Worm (Caenorhabditis elegans) whole organism, young adult: ENCODE measurements around the gene tbp-1.

ENCODE experiments used
- B0019.2 ChIP-seq: fragments of 200-800 bp; sonication (Bioruptor generic); conservative IDR thresholded peaks from 2 replicates; pipeline ENCODE4 v1.3.6; 2022; ENCODE audit warnings: missing genetic modification reagents, missing genetic modification characterization, missing compliant biosample characterization
- B0336.3 ChIP-seq: fragments of 200-800 bp; sonication (Bioruptor generic); IDR thresholded peaks from 2 replicates; pipeline ENCODE4 v1.3.6; 2022; ENCODE audit warnings: missing genetic modification characterization, missing compliant biosample characterization
- C06A6.2 ChIP-seq: fragments of 200-800 bp; sonication (Bioruptor generic); conservative IDR thresholded peaks from 2 replicates; pipeline ENCODE4 v1.3.6; 2022; ENCODE audit warnings: missing genetic modification characterization, missing compliant biosample characterization
- F10E7.11 ChIP-seq: sonication (generic microtip); optimal IDR thresholded peaks from 2 replicates; lab custom pipeline; 2017; ENCODE audit warnings: mild to moderate bottlenecking, missing genetic modification characterization, moderate library complexity, missing compliant biosample characterization
- F33H1.4 ChIP-seq: fragments of 200-800 bp; sonication (Bioruptor generic); IDR thresholded peaks from 2 replicates; pipeline ENCODE4 v1.3.6; 2022; ENCODE audit warnings: missing genetic modification reagents, missing genetic modification characterization, missing compliant biosample characterization
- F57C9.4 ChIP-seq: sonication (generic microtip); optimal IDR thresholded peaks from 2 replicates; lab custom pipeline; 2017; ENCODE audit warnings: mild to moderate bottlenecking, missing genetic modification characterization, missing compliant biosample characterization
- K12H6.12 ChIP-seq: fragments of 200-800 bp; sonication (Bioruptor generic); optimal IDR thresholded peaks from 2 replicates; lab custom pipeline; 2018; ENCODE audit warnings: mild to moderate bottlenecking, missing genetic modification characterization, missing compliant biosample characterization
- T07F8.4 ChIP-seq: sonication (generic microtip); optimal IDR thresholded peaks from 2 replicates; lab custom pipeline; 2016; ENCODE audit warnings: mild to moderate bottlenecking, missing genetic modification characterization, moderate library complexity, missing compliant biosample characterization
- Y53G8AR.9 ChIP-seq: fragments of 200-800 bp; sonication (Bioruptor generic); conservative IDR thresholded peaks from 2 replicates; pipeline ENCODE4 v1.3.6; 2022; ENCODE audit warnings: missing genetic modification reagents, missing genetic modification characterization, missing compliant biosample characterization
- Y56A3A.18 ChIP-seq: fragments of 200-800 bp; sonication (Bioruptor generic); IDR thresholded peaks from 2 replicates; pipeline ENCODE4 v1.3.6; 2022; ENCODE audit warnings: missing genetic modification reagents, missing genetic modification characterization, missing compliant biosample characterization
- ZK185.1 ChIP-seq: sonication (generic microtip); optimal IDR thresholded peaks from 2 replicates; lab custom pipeline; 2016; ENCODE audit warnings: mild to moderate bottlenecking, missing genetic modification characterization, missing compliant biosample characterization; ENCODE audit not compliant: poor library complexity, severe bottlenecking
- ama-1 ChIP-seq, 3 experiments: fragments of 150-350 bp in 1 of 3; sonication (generic microtip) in 2 of 3; optimal IDR thresholded peaks; 2 replicates each; lab custom pipeline; 2014 to 2018; ENCODE audit warnings: missing biosample characterization in 2 of 3, missing genetic modification characterization in 2 of 3, missing genetic modification reagents in 2 of 3
- aptf-3 ChIP-seq: fragments of 200-800 bp; sonication (Bioruptor generic); IDR thresholded peaks from 2 replicates; pipeline ENCODE4 v1.3.6; 2022; ENCODE audit warnings: missing genetic modification characterization, missing compliant biosample characterization
- atf-7 ChIP-seq: sonication (generic microtip); optimal IDR thresholded peaks from 2 replicates; lab custom pipeline; 2017; ENCODE audit warnings: mild to moderate bottlenecking, missing genetic modification characterization, missing compliant biosample characterization
- attf-6 ChIP-seq: fragments of 200-800 bp; sonication (Bioruptor generic); IDR thresholded peaks from 2 replicates; pipeline ENCODE4 v1.3.6; 2022; ENCODE audit warnings: missing genetic modification reagents, missing genetic modification characterization, missing compliant biosample characterization
- cebp-1 ChIP-seq, 2 experiments: fragments of 200-800 bp in 1 of 2; sonication (Bioruptor generic) in 1 of 2; sonication (generic microtip) in 1 of 2; IDR thresholded peaks in 1 of 2; optimal IDR thresholded peaks in 1 of 2; 2 replicates each; pipeline versions ENCODE4 v1.3.6 to Lab custom; 2017 to 2022; ENCODE audit warnings: missing compliant biosample characterization in 2 of 2, missing genetic modification characterization in 2 of 2, mild to moderate bottlenecking in 1 of 2, missing genetic modification reagents in 1 of 2, moderate library complexity in 1 of 2
- ceh-27 ChIP-seq: fragments of 200-800 bp; sonication (Bioruptor generic); optimal IDR thresholded peaks from 2 replicates; lab custom pipeline; 2018; ENCODE audit warnings: mild to moderate bottlenecking, missing genetic modification characterization, moderate library complexity, missing compliant biosample characterization
- die-1 ChIP-seq: sonication (generic microtip); optimal IDR thresholded peaks from 2 replicates; lab custom pipeline; 2016; ENCODE audit warnings: missing genotype, mild to moderate bottlenecking, missing genetic modification characterization, missing compliant biosample characterization
- dpff-1 ChIP-seq: sonication (generic microtip); optimal IDR thresholded peaks from 2 replicates; lab custom pipeline; 2017; ENCODE audit warnings: mild to moderate bottlenecking, missing genetic modification characterization, missing compliant biosample characterization
- egl-18 ChIP-seq: fragments of 200-800 bp; sonication (Bioruptor generic); IDR thresholded peaks from 2 replicates; pipeline ENCODE4 v1.3.6; 2022; ENCODE audit warnings: missing genetic modification reagents, missing genetic modification characterization, missing compliant biosample characterization
- hmg-1.2 ChIP-seq: fragments of 200-800 bp; sonication (Bioruptor generic); IDR thresholded peaks from 2 replicates; pipeline ENCODE4 v1.3.6; 2022; ENCODE audit warnings: missing genetic modification reagents, missing genetic modification characterization, missing compliant biosample characterization
- hmg-20 ChIP-seq: fragments of 200-800 bp; sonication (Bioruptor generic); IDR thresholded peaks from 2 replicates; pipeline ENCODE4 v1.3.6; 2022; ENCODE audit warnings: missing genetic modification reagents, missing genetic modification characterization, missing compliant biosample characterization
- hsf-1 ChIP-seq: fragments of 200-800 bp; sonication (Bioruptor generic); IDR thresholded peaks from 2 replicates; pipeline ENCODE4 v1.3.6; 2022; ENCODE audit warnings: missing genetic modification reagents, missing genetic modification characterization, missing compliant biosample characterization
- let-526 ChIP-seq: fragments of 200-800 bp; sonication (Bioruptor generic); IDR thresholded peaks from 2 replicates; pipeline ENCODE4 v1.3.6; 2022; ENCODE audit warnings: missing genetic modification reagents, missing genetic modification characterization, missing compliant biosample characterization
- lin-26 ChIP-seq: fragments of 200-800 bp; sonication (Bioruptor generic); IDR thresholded peaks from 2 replicates; pipeline ENCODE4 v1.3.6; 2022; ENCODE audit warnings: missing genetic modification reagents, missing genetic modification characterization, missing compliant biosample characterization
- lin-40 ChIP-seq: sonication (generic microtip); optimal IDR thresholded peaks from 2 replicates; lab custom pipeline; 2016; ENCODE audit warnings: missing genetic modification characterization, mild to moderate bottlenecking, missing compliant biosample characterization, missing genotype, missing genetic modification reagents
- lsy-27 ChIP-seq: sonication (generic microtip); optimal IDR thresholded peaks from 2 replicates; lab custom pipeline; 2017; ENCODE audit warnings: missing genetic modification characterization, mild to moderate bottlenecking, missing compliant biosample characterization, antibody characterized with exemption, missing genotype, borderline replicate concordance; ENCODE audit not compliant: insufficient read depth
- madf-10 ChIP-seq: sonication (generic microtip); optimal IDR thresholded peaks from 2 replicates; lab custom pipeline; 2016; ENCODE audit warnings: mild to moderate bottlenecking, missing genetic modification characterization, missing compliant biosample characterization
- madf-3 ChIP-seq: fragments of 200-800 bp; sonication (Bioruptor generic); IDR thresholded peaks from 2 replicates; pipeline ENCODE4 v1.3.6; 2022; ENCODE audit warnings: missing genetic modification reagents, missing genetic modification characterization, missing compliant biosample characterization
- madf-8 ChIP-seq: fragments of 200-800 bp; sonication (Bioruptor generic); conservative IDR thresholded peaks from 2 replicates; pipeline ENCODE4 v1.3.6; 2022; ENCODE audit warnings: missing genetic modification reagents, missing genetic modification characterization, missing compliant biosample characterization
- mes-4 ChIP-seq: sonication (generic microtip); optimal IDR thresholded peaks from 2 replicates; lab custom pipeline; 2016; ENCODE audit warnings: missing genotype, missing genetic modification characterization, missing compliant biosample characterization
- nfyb-1 ChIP-seq: fragments of 200-800 bp; sonication (Bioruptor generic); IDR thresholded peaks from 2 replicates; pipeline ENCODE4 v1.3.6; 2022; ENCODE audit warnings: missing genetic modification reagents, missing genetic modification characterization, missing compliant biosample characterization
- nhr-80 ChIP-seq: sonication (generic microtip); optimal IDR thresholded peaks from 2 replicates; lab custom pipeline; 2016; ENCODE audit warnings: missing genetic modification characterization, missing compliant biosample characterization
- nhr-90 ChIP-seq: sonication (generic microtip); optimal IDR thresholded peaks from 2 replicates; lab custom pipeline; 2016; ENCODE audit warnings: missing genotype, mild to moderate bottlenecking, missing genetic modification characterization, missing compliant biosample characterization
- pbrm-1 ChIP-seq: fragments of 200-800 bp; sonication (Bioruptor generic); IDR thresholded peaks from 2 replicates; pipeline ENCODE4 v1.3.6; 2022; ENCODE audit warnings: missing genetic modification reagents, missing genetic modification characterization, missing compliant biosample characterization
- rcor-1 ChIP-seq: fragments of 200-800 bp; sonication (Bioruptor generic); IDR thresholded peaks from 2 replicates; pipeline ENCODE4 v1.3.6; 2022; ENCODE audit warnings: missing genetic modification reagents, missing genetic modification characterization, missing compliant biosample characterization
- sea-2 ChIP-seq: fragments of 200-800 bp; sonication (Bioruptor generic); IDR thresholded peaks from 2 replicates; pipeline ENCODE4 v1.3.6; 2022; ENCODE audit warnings: missing genetic modification characterization, missing compliant biosample characterization
- snpc-4 ChIP-seq, 5 experiments: fragments of 150-350 bp in 1 of 5; sonication (generic microtip) in 4 of 5; optimal IDR thresholded peaks; 2 replicates each; lab custom pipeline; 2014 to 2018; ENCODE audit warnings: missing genetic modification characterization in 5 of 5, missing biosample characterization in 3 of 5, antibody characterized with exemption in 2 of 5, mild to moderate bottlenecking in 2 of 5, missing compliant biosample characterization in 2 of 5, missing genotype in 2 of 5, moderate library complexity in 2 of 5, missing genetic modification reagents in 1 of 5
- tbp1 ChIP-seq: fragments of 200-800 bp; sonication (Bioruptor generic); optimal IDR thresholded peaks from 2 replicates; lab custom pipeline; 2018; ENCODE audit warnings: mild to moderate bottlenecking, missing genetic modification characterization, missing compliant biosample characterization
- tlf-1 ChIP-seq: fragments of 200-800 bp; sonication (Bioruptor generic); optimal IDR thresholded peaks from 2 replicates; lab custom pipeline; 2018; ENCODE audit warnings: mild to moderate bottlenecking, missing genetic modification characterization, missing compliant biosample characterization
- unc-62 ChIP-seq: fragments of 150-350 bp; optimal IDR thresholded peaks from 2 replicates; lab custom pipeline; 2014; ENCODE audit warnings: missing biosample characterization, missing genetic modification reagents, missing genetic modification characterization
- zfh-2 ChIP-seq: fragments of 200-800 bp; sonication (Bioruptor generic); conservative IDR thresholded peaks from 2 replicates; pipeline ENCODE4 v1.3.6; 2022; ENCODE audit warnings: missing genetic modification reagents, missing genetic modification characterization, missing compliant biosample characterization
- ztf-26 ChIP-seq: sonication (generic microtip); optimal IDR thresholded peaks from 2 replicates; lab custom pipeline; 2017; ENCODE audit warnings: missing genetic modification characterization, missing compliant biosample characterization
- ztf-28 ChIP-seq: fragments of 200-800 bp; sonication (Bioruptor generic); IDR thresholded peaks from 2 replicates; pipeline ENCODE4 v1.3.6; 2022; ENCODE audit warnings: missing genetic modification reagents, missing genetic modification characterization, missing compliant biosample characterization
- ztf-6 ChIP-seq: fragments of 200-800 bp; sonication (Bioruptor generic); IDR thresholded peaks from 2 replicates; pipeline ENCODE4 v1.3.6; 2022; ENCODE audit warnings: missing genetic modification reagents, missing genetic modification characterization, missing compliant biosample characterization

Gene tbp-1

ce11 chrIII:7383733-7384132, at the start of gene tbp-1:
tbp-1 (plus strand) TSS chrIII:7384033.
- TF ChIP-seq madf-8 (GFP tag; lab: Robert Waterston, UW) (no peak), tbp1 (peak; percentile 58)
- TF ChIP-seq, all 124 proteins: peak for 1

DNA sequence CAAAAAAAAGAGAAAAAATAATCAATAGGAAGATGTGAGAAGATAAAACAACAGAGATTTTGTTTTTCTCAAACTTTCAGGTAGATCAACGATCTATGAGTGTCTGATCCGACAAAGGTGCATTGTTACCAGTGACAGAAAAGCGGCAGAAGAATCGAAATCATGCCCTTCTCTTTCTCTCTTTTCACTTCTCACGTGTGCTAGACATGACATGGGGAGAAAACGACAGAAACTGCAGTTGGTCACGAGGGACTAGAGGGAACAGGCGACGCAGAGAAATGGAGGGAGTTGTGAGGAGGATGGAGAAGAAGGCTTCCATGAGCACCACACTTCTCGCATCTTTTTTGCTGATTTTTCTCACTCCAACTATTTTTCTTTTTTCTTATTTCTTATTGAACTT, 48.6 kb upstream of the tbp-1 start, which contains the start of gene F56C9.10:
Gene F56C9.10 (minus strand): TSS at position 97 of the 400 bp plus-strand sequence.
- TF ChIP-seq ama-1 (optimal IDR thresholded peaks at IDR 0.05; lab: Kevin White, UChicago) = no peak
- TF ChIP-seq ama-1 (GFP tag; optimal IDR thresholded peaks at IDR 0.05; lab: Kevin White, UChicago) = no peak
- peak; percentile 78 for TF ChIP-seq cebp-1 (GFP tag; IDR thresholded peaks at IDR 0.05; lab: Robert Waterston, UW)
- TF ChIP-seq cebp-1 (tag; optimal IDR thresholded peaks at IDR 0.05; lab: Kevin White, UChicago) = peak; percentile 86
- no peak for TF ChIP-seq attf-6
- peak; percentile 83 for TF ChIP-seq nfyb-1 (GFP tag; lab: Robert Waterston, UW)
- no peak for TF ChIP-seq sea-2 (GFP tag; lab: Robert Waterston, UW)
- no peak for TF ChIP-seq F10E7.11 (tag; lab: Kevin White, UChicago)
- TF ChIP-seq T07F8.4 (tag; lab: Kevin White, UChicago) = no peak
- TF ChIP-seq unc-62 (GFP tag; lab: Kevin White, UChicago) = peak; percentile 90
- TF ChIP-seq Y56A3A.18 (GFP tag; lab: Robert Waterston, UW) = no peak
- peak; percentile 79 for TF ChIP-seq lin-40 (tag; lab: Kevin White, UChicago)
- TF ChIP-seq atf-7 = peak; percentile 72
- TF ChIP-seq ztf-28 (GFP tag; lab: Robert Waterston, UW) = no peak
- no peak for TF ChIP-seq aptf-3 (GFP tag; lab: Robert Waterston, UW)
- TF ChIP-seq lin-26 (GFP tag; lab: Robert Waterston, UW) = peak; percentile 61
- peak; percentile 83 for TF ChIP-seq ceh-27 (GFP tag; lab: Kevin White, UChicago)
- TF ChIP-seq B0019.2 (GFP tag; lab: Robert Waterston, UW) = no peak
- TF ChIP-seq C06A6.2 (GFP tag; lab: Robert Waterston, UW) = 0 out of 2 replicates have a peak, but pooled peaks have one; percentile 14
- TF ChIP-seq lsy-27 = no peak
- TF ChIP-seq B0336.3 (GFP tag; lab: Robert Waterston, UW) = peak; percentile 90
- peak; percentile 78 for TF ChIP-seq K12H6.12
- peak; percentile 34 for TF ChIP-seq die-1
- TF ChIP-seq F33H1.4 (GFP tag; lab: Robert Waterston, UW) = peak; percentile 41
- peak; percentile 56; the same call in 1 of the 2 replicates for TF ChIP-seq Y53G8AR.9 (GFP tag; lab: Robert Waterston, UW)
- TF ChIP-seq nhr-80 (tag; lab: Kevin White, UChicago) = peak; percentile 78
- peak; percentile 67 for TF ChIP-seq tlf-1 (GFP tag; lab: Kevin White, UChicago)
- TF ChIP-seq rcor-1 = 0 out of 2 replicates have a peak, but pooled peaks have one; percentile 20
- peak; percentile 47 for TF ChIP-seq nhr-90 (tag; lab: Kevin White, UChicago)
- TF ChIP-seq zfh-2 (GFP tag; lab: Robert Waterston, UW) = peak; percentile 75
- no peak for TF ChIP-seq egl-18 (GFP tag; lab: Robert Waterston, UW)
- no peak for TF ChIP-seq mes-4
- TF ChIP-seq dpff-1 (tag; lab: Kevin White, UChicago) = no peak
- peak; percentile 50; the same call in 1 of the 2 replicates for TF ChIP-seq hmg-1.2 (GFP tag; lab: Robert Waterston, UW)
- TF ChIP-seq tbp1 = peak; percentile 58
- TF ChIP-seq snpc-4 (GFP tag; optimal IDR thresholded peaks at IDR 0.05; lab: Kevin White, UChicago) = no peak
- TF ChIP-seq snpc-4 (tag; optimal IDR thresholded peaks at IDR 0.05; lab: Kevin White, UChicago) = peak; percentile 51 to 60 (median 54)
- peak; percentile 79 for TF ChIP-seq pbrm-1 (GFP tag; lab: Robert Waterston, UW)
- no peak for TF ChIP-seq hsf-1 (GFP tag; lab: Robert Waterston, UW)
- TF ChIP-seq hmg-20 (GFP tag; lab: Robert Waterston, UW) = 0 out of 2 replicates have a peak, but pooled peaks have one; percentile 5
- TF ChIP-seq ztf-26 (tag; lab: Kevin White, UChicago) = peak; percentile 62
- peak; percentile 51; the same call in 1 of the 2 replicates for TF ChIP-seq let-526
- TF ChIP-seq madf-10 (tag; lab: Kevin White, UChicago) = peak; percentile 77
- TF ChIP-seq ztf-6 (GFP tag; lab: Robert Waterston, UW) = 0 out of 2 replicates have a peak, but pooled peaks have one; percentile 7
- TF ChIP-seq madf-3 = peak; percentile 77; the same call in 1 of the 2 replicates
- peak; percentile 53 for TF ChIP-seq ZK185.1
- no peak for TF ChIP-seq F57C9.4 (tag; lab: Kevin White, UChicago)
